Worm (Caenorhabditis elegans): ENCODE measurements around the gene flp-14.
A peak's percentile ranks its signal among the peaks of the same experiment; 100 is the strongest.

The flp-14 gene

DNA sequence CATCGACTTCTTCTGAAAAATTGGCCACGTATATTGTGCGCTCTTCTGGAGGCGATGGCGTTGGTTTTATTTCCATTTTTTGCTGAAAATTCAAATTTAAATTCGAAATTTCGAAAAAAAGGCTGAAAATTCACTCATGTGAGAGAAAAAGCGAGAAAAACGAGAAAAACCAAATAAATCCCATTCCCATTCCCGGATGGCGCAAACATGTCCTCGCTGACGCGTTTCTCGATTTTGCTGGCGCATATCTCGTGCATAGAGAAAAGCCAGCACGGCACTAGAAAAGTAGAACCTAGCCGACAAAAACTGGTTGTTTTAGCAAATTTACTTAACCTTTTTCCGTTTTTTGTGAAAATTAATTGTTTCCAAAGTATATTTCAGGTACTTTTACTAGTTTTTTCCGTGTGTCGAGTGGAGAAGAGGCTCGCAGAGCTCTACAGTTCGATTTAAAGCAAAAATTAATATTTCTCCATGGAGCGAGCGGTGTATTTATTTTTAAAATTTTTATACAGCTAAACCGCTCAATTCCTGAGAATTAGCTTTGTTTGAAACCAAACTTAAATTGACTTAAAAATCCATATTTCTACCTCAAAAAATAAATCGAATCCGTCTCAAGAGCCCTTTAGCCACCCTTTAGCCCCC lies 21.6 kb downstream of the flp-14 start, which contains the start of gene rbm-7:
Gene rbm-7 (minus strand): TSS at position 82 of the 642 bp plus-strand sequence.
- TF ChIP-seq C04F5.9 (tag; optimal IDR thresholded peaks at IDR 0.05), result peak; percentile 26
- no peak for TF ChIP-seq zip-4 (GFP tag; optimal IDR thresholded peaks at IDR 0.05)
- no peak; the same call in 1 of the 2 replicates for TF ChIP-seq nhr-19 (GFP tag; conservative IDR thresholded peaks at IDR 0.05)
- no peak for TF ChIP-seq lir-3 (tag; optimal IDR thresholded peaks at IDR 0.05; ENCODE audit: poor library complexity)
- TF ChIP-seq pqm-1 (tag; optimal IDR thresholded peaks at IDR 0.05), result no peak
- no peak for TF ChIP-seq aha-1 (tag; optimal IDR thresholded peaks at IDR 0.05)
- peak in 1 of 2 experiments; percentile 59 for TF ChIP-seq mdl-1 (tag; optimal IDR thresholded peaks at IDR 0.05)
- peak; percentile 83 for TF ChIP-seq nhr-71 (tag; optimal IDR thresholded peaks at IDR 0.05)
- TF ChIP-seq blmp-1 (tag; optimal IDR thresholded peaks at IDR 0.05), result peak; percentile 65
- TF ChIP-seq ceh-90 (tag; optimal IDR thresholded peaks at IDR 0.05), result peak; percentile 4
- no peak for TF ChIP-seq unc-98 (GFP tag; IDR thresholded peaks at IDR 0.05)
- TF ChIP-seq ztf-11 (tag; optimal IDR thresholded peaks at IDR 0.05), result peak in 1 of 2 experiments; percentile 21
- no peak for TF ChIP-seq hlh-4 (tag; optimal IDR thresholded peaks at IDR 0.05)
- peak; percentile 81 for TF ChIP-seq snu-23 (GFP tag; optimal IDR thresholded peaks at IDR 0.05)
- no peak for TF ChIP-seq ceh-88 (GFP tag; IDR thresholded peaks at IDR 0.05)
- peak; percentile 53; the same call in 1 of the 2 replicates for TF ChIP-seq grh-1 (GFP tag; IDR thresholded peaks at IDR 0.05)
- peak; percentile 75 to 76 (median 76) for TF ChIP-seq ceh-82 (tag; optimal IDR thresholded peaks at IDR 0.05)
- TF ChIP-seq alr-1 (tag; optimal IDR thresholded peaks at IDR 0.05; ENCODE audit: borderline replicate concordance), result no peak
- TF ChIP-seq nhr-77 (tag; optimal IDR thresholded peaks at IDR 0.05), result peak; percentile 36
- peak; percentile 52 for TF ChIP-seq snpc-4 (tag; optimal IDR thresholded peaks at IDR 0.05)
- peak; percentile 71 for TF ChIP-seq dsc-1 (tag; optimal IDR thresholded peaks at IDR 0.05)
- TF ChIP-seq nhr-20 (tag; optimal IDR thresholded peaks at IDR 0.05), result peak; percentile 70
- TF ChIP-seq nhr-11 (tag; optimal IDR thresholded peaks at IDR 0.05), result no peak
- no peak for TF ChIP-seq mef-2 (tag; optimal IDR thresholded peaks at IDR 0.05)
- peak; percentile 78 to 82 for TF ChIP-seq efl-1 (optimal IDR thresholded peaks at IDR 0.05)
- peak; percentile 77 to 97 for TF ChIP-seq efl-1 (GFP tag; optimal IDR thresholded peaks at IDR 0.05 in 1 of 2)
- TF ChIP-seq pag-3 (tag; optimal IDR thresholded peaks at IDR 0.05; ENCODE audit: borderline replicate concordance, insufficient read depth), result no peak
- peak; percentile 87 to 89 for TF ChIP-seq lsy-2 (tag; optimal IDR thresholded peaks at IDR 0.05)
- no peak for TF ChIP-seq nhr-28 (tag; optimal IDR thresholded peaks at IDR 0.05)
- peak; percentile 52 for TF ChIP-seq unc-130 (tag; optimal IDR thresholded peaks at IDR 0.05)
- TF ChIP-seq sup-37 (GFP tag; optimal IDR thresholded peaks at IDR 0.05), result peak; percentile 12
- TF ChIP-seq nhr-237 (tag; optimal IDR thresholded peaks at IDR 0.05), result no peak
- no peak for TF ChIP-seq vab-15 (tag; optimal IDR thresholded peaks at IDR 0.05)
- peak; percentile 64 for TF ChIP-seq skn-1 (tag; optimal IDR thresholded peaks at IDR 0.05)
- TF ChIP-seq C34B4.2 (tag; optimal IDR thresholded peaks at IDR 0.05), result no peak
- TF ChIP-seq unc-86 (tag; optimal IDR thresholded peaks at IDR 0.05), result peak; percentile 72
- TF ChIP-seq rnt-1 (tag; optimal IDR thresholded peaks at IDR 0.05), result peak; percentile 87
- peak; percentile 91 for TF ChIP-seq nhr-47 (tag; optimal IDR thresholded peaks at IDR 0.05)
- TF ChIP-seq sox-4 (tag; optimal IDR thresholded peaks at IDR 0.05), result no peak
- no peak for TF ChIP-seq sptf-1 (tag; optimal IDR thresholded peaks at IDR 0.05)
- TF ChIP-seq elt-2 (tag; optimal IDR thresholded peaks at IDR 0.05), result peak; percentile 24
- no peak for TF ChIP-seq efl-3 (GFP tag; optimal IDR thresholded peaks at IDR 0.05)
- no peak for TF ChIP-seq ets-5 (GFP tag; IDR thresholded peaks at IDR 0.05)
- no peak for TF ChIP-seq lin-14 (GFP tag; optimal IDR thresholded peaks at IDR 0.05)
- TF ChIP-seq egl-27 (tag; optimal IDR thresholded peaks at IDR 0.05), result no peak
- TF ChIP-seq elt-3 (tag; optimal IDR thresholded peaks at IDR 0.05), result peak in 2 of 6 experiments; percentile 17 to 38
- TF ChIP-seq nhr-90 (tag; optimal IDR thresholded peaks at IDR 0.05; ENCODE audit: poor library complexity), result peak; percentile 76
- peak; percentile 92 for TF ChIP-seq mep-1 (tag; optimal IDR thresholded peaks at IDR 0.05)
- TF ChIP-seq hpl-2 (GFP tag; optimal IDR thresholded peaks at IDR 0.05), result no peak
- peak; percentile 2 for TF ChIP-seq fkh-10 (GFP tag; optimal IDR thresholded peaks at IDR 0.05)
- no peak for TF ChIP-seq pax-3 (tag; optimal IDR thresholded peaks at IDR 0.05)

Data from whole organism, L1 larva.